Worm (Caenorhabditis elegans) whole organism, L1 larva: ENCODE data around the gene wrt-3.

Source experiments
- C04F5.9 ChIP-seq: sonication (generic microtip); optimal IDR thresholded peaks from 2 replicates; lab custom pipeline; 2016; ENCODE audit warnings: missing genetic modification characterization, missing compliant biosample characterization
- elt-3 ChIP-seq, 6 experiments: fragments of 150-350 bp in 1 of 6; sonication (generic microtip); optimal IDR thresholded peaks; 2 replicates each; lab custom pipeline; 2017 to 2018; ENCODE audit warnings: missing biosample characterization in 6 of 6, missing genetic modification characterization in 6 of 6, inconsistent platforms in 1 of 6
- lin-35 ChIP-seq, 2 experiments: fragments of 150-350 bp; optimal IDR thresholded peaks; 2 replicates each; lab custom pipeline; 2014; ENCODE audit warnings: missing biosample characterization in 2 of 2, missing genetic modification characterization in 2 of 2, missing genetic modification reagents in 2 of 2
- mdl-1 ChIP-seq, 2 experiments: fragments of 150-350 bp; optimal IDR thresholded peaks; 2 replicates each; lab custom pipeline; 2014 to 2017; ENCODE audit warnings: missing biosample characterization in 2 of 2, missing genetic modification characterization in 2 of 2, inconsistent platforms in 1 of 2
- nhr-237 ChIP-seq: fragments of 150-350 bp; optimal IDR thresholded peaks from 2 replicates; lab custom pipeline; 2014; ENCODE audit warnings: missing biosample characterization, missing genetic modification characterization
- zag-1 ChIP-seq: fragments of 150-350 bp; optimal IDR thresholded peaks from 2 replicates; lab custom pipeline; 2014; ENCODE audit warnings: missing biosample characterization, missing genetic modification characterization
- ztf-11 ChIP-seq, 2 experiments: sonication (generic microtip); optimal IDR thresholded peaks; 2 replicates each; lab custom pipeline; 2016 to 2017; ENCODE audit warnings: missing genetic modification characterization in 2 of 2, missing biosample characterization in 1 of 2, missing compliant biosample characterization in 1 of 2

ce11 chrIV:9432327-9432726, 44.9 kb downstream of the wrt-3 start:
- no peak for TF ChIP-seq elt-3 (tag; optimal IDR thresholded peaks at IDR 0.05; lab: Kevin White, UChicago)
- no peak for TF ChIP-seq lin-35 (GFP tag; optimal IDR thresholded peaks at IDR 0.05; lab: Kevin White, UChicago)
- TF ChIP-seq ztf-11 (tag; optimal IDR thresholded peaks at IDR 0.05; lab: Kevin White, UChicago): no peak
- no peak for TF ChIP-seq zag-1 (tag; lab: Kevin White, UChicago)
- no peak for TF ChIP-seq nhr-237 (tag; lab: Kevin White, UChicago)
- no peak for TF ChIP-seq mdl-1 (tag; optimal IDR thresholded peaks at IDR 0.05; lab: Kevin White, UChicago)
- TF ChIP-seq C04F5.9: no peak
